In genomic region chr2L:7541047-7541726, dm6 we compare ENCODE assay signal across 1 fruit fly cellular context.
TF ChIP-seq lines count a peak whose summit lies in the region.

No protein-coding gene starts in this region.

TF ChIP-seq in whole organism, embryonic, 481 proteins besides CTCF, POLR2A, EP300 and RAD21 (continued from another document):
- TF ChIP-seq Sry-β (GFP tag; optimal IDR thresholded peaks at IDR 0.05; lab: Kevin White, UChicago) (no peak), Elba2 (GFP tag; optimal IDR thresholded peaks at IDR 0.05; lab: Kevin White, UChicago) (no peak), nom (GFP tag; optimal IDR thresholded peaks at IDR 0.05; lab: Kevin White, UChicago) (no peak), trh (GFP tag; optimal IDR thresholded peaks at IDR 0.05; lab: Kevin White, UChicago) (peak; percentile 27), fu2 (GFP tag; optimal IDR thresholded peaks at IDR 0.05; lab: Kevin White, UChicago) (no peak), dpn (GFP tag; optimal IDR thresholded peaks at IDR 0.05; lab: Kevin White, UChicago) (peak; percentile 3 to 31), Dref (GFP tag; IDR thresholded peaks at IDR 0.05; lab: Robert Waterston, UW) (no peak), ken (GFP tag; IDR thresholded peaks at IDR 0.05; lab: Robert Waterston, UW) (no peak), bbx (GFP tag; IDR thresholded peaks at IDR 0.05; lab: Robert Waterston, UW; ENCODE audit: partially characterized antibody) (no peak), CG7786 (GFP tag; optimal IDR thresholded peaks at IDR 0.05; lab: Kevin White, UChicago) (no peak), danr (GFP tag; IDR thresholded peaks at IDR 0.05; lab: Robert Waterston, UW) (no peak), Tbp (GFP tag; optimal IDR thresholded peaks at IDR 0.05; lab: Kevin White, UChicago) (no peak), run (tag; optimal IDR thresholded peaks at IDR 0.05; lab: Kevin White, UChicago) (no peak), stwl (tag; optimal IDR thresholded peaks at IDR 0.05; lab: Kevin White, UChicago) (no peak), sc (optimal IDR thresholded peaks at IDR 0.05; lab: Kevin White, UChicago) (no peak), sc (GFP tag; optimal IDR thresholded peaks at IDR 0.05; lab: Kevin White, UChicago) (no peak), cas (GFP tag; IDR thresholded peaks at IDR 0.05; lab: Robert Waterston, UW) (no peak), dati (GFP tag; IDR thresholded peaks at IDR 0.05; lab: Robert Waterston, UW) (no peak), peb (GFP tag; IDR thresholded peaks at IDR 0.05; lab: Robert Waterston, UW) (no peak), CG15696 (tag; optimal IDR thresholded peaks at IDR 0.05; lab: Kevin White, UChicago) (peak; percentile 22), CG2129 (GFP tag; IDR thresholded peaks at IDR 0.05; lab: Robert Waterston, UW; ENCODE audit: partially characterized antibody) (no peak), CG1529 (GFP tag; optimal IDR thresholded peaks at IDR 0.05; lab: Kevin White, UChicago) (no peak), fru (optimal IDR thresholded peaks at IDR 0.05; lab: Kevin White, UChicago) (no peak), odd (GFP tag; optimal IDR thresholded peaks at IDR 0.05; lab: Kevin White, UChicago) (no peak), CG17361 (GFP tag; IDR thresholded peaks at IDR 0.05; lab: Robert Waterston, UW) (peak; percentile 47; the same call in 1 of the 3 replicates), HLH3B (GFP tag; IDR thresholded peaks at IDR 0.05; lab: Robert Waterston, UW) (peak; percentile 37; the same call in 1 of the 2 replicates), NfI (GFP tag; optimal IDR thresholded peaks at IDR 0.05; lab: Kevin White, UChicago) (no peak), Deaf1 (tag; optimal IDR thresholded peaks at IDR 0.05; lab: Kevin White, UChicago) (no peak), MTF-1 (GFP tag; optimal IDR thresholded peaks at IDR 0.05; lab: Kevin White, UChicago; ENCODE audit: borderline replicate concordance) (no peak), NC2α (GFP tag; optimal IDR thresholded peaks at IDR 0.05; lab: Kevin White, UChicago) (no peak), Med (GFP tag; lab: Kevin White, UChicago) (peak; percentile 59), Trl (optimal IDR thresholded peaks at IDR 0.05; lab: Kevin White, UChicago) (no peak), Trl (GFP tag; optimal IDR thresholded peaks at IDR 0.05; lab: Kevin White, UChicago) (no peak), chm (GFP tag; IDR thresholded peaks at IDR 0.05; lab: Robert Waterston, UW) (no peak), E2f2 (GFP tag; IDR thresholded peaks at IDR 0.05; lab: Robert Waterston, UW) (no peak), btn (GFP tag; optimal IDR thresholded peaks at IDR 0.05; lab: Kevin White, UChicago) (no peak), CG12104 (GFP tag; optimal IDR thresholded peaks at IDR 0.05; lab: Kevin White, UChicago) (no peak), sens-2 (GFP tag; IDR thresholded peaks at IDR 0.05; lab: Robert Waterston, UW) (no peak), CG8924 (tag; optimal IDR thresholded peaks at IDR 0.05; lab: Kevin White, UChicago) (peak; percentile 20), phol (tag; optimal IDR thresholded peaks at IDR 0.05; lab: Kevin White, UChicago) (peak; percentile 62), CHES-1-like (GFP tag; optimal IDR thresholded peaks at IDR 0.05; lab: Kevin White, UChicago) (no peak), CG33213 (GFP tag; optimal IDR thresholded peaks at IDR 0.05; lab: Kevin White, UChicago) (peak; percentile 28), CG13775 (GFP tag; optimal IDR thresholded peaks at IDR 0.05; lab: Kevin White, UChicago) (peak; percentile 22), CG18764 (GFP tag; optimal IDR thresholded peaks at IDR 0.05; lab: Kevin White, UChicago) (no peak), ftz-f1 (GFP tag; optimal IDR thresholded peaks at IDR 0.05; lab: Kevin White, UChicago) (no peak), sim (GFP tag; IDR thresholded peaks at IDR 0.05; lab: Robert Waterston, UW) (no peak), otp (GFP tag; IDR thresholded peaks at IDR 0.05; lab: Robert Waterston, UW) (no peak), CG11456 (GFP tag; IDR thresholded peaks at IDR 0.05; lab: Robert Waterston, UW) (peak; percentile 43; the same call in 1 of the 3 replicates), Gsc (GFP tag; IDR thresholded peaks at IDR 0.05; lab: Robert Waterston, UW) (no peak), crp (GFP tag; optimal IDR thresholded peaks at IDR 0.05; lab: Kevin White, UChicago) (no peak), D19A (tag; optimal IDR thresholded peaks at IDR 0.05; lab: Kevin White, UChicago) (peak; percentile 35), CG16813 (GFP tag; IDR thresholded peaks at IDR 0.05; lab: Robert Waterston, UW; ENCODE audit: partially characterized antibody) (no peak), Ssrp (tag; optimal IDR thresholded peaks at IDR 0.05; lab: Kevin White, UChicago) (peak; percentile 47), CG11398 (GFP tag; optimal IDR thresholded peaks at IDR 0.05; lab: Kevin White, UChicago) (no peak), CG32772 (GFP tag; IDR thresholded peaks at IDR 0.05; lab: Robert Waterston, UW) (peak; percentile 22; the same call in 1 of the 2 replicates), Poxn (GFP tag; IDR thresholded peaks at IDR 0.05; lab: Robert Waterston, UW) (no peak), h (optimal IDR thresholded peaks at IDR 0.05; lab: Kevin White, UChicago) (no peak), CG4617 (GFP tag; optimal IDR thresholded peaks at IDR 0.05; lab: Kevin White, UChicago; ENCODE audit: borderline replicate concordance) (no peak), CG3163 (GFP tag; optimal IDR thresholded peaks at IDR 0.05; lab: Kevin White, UChicago) (no peak), crol (GFP tag; IDR thresholded peaks at IDR 0.05; lab: Robert Waterston, UW) (no peak), tll (GFP tag; optimal IDR thresholded peaks at IDR 0.05; lab: Kevin White, UChicago) (no peak), CG7372 (GFP tag; IDR thresholded peaks at IDR 0.05; lab: Robert Waterston, UW) (no peak), Fer2 (tag; optimal IDR thresholded peaks at IDR 0.05; lab: Kevin White, UChicago) (no peak), CG4730 (GFP tag; IDR thresholded peaks at IDR 0.05; lab: Robert Waterston, UW) (0 out of 2 replicates have a peak, but pooled peaks have one; percentile 24), CG31388 (GFP tag; optimal IDR thresholded peaks at IDR 0.05; lab: Kevin White, UChicago) (no peak), CG10654 (GFP tag; optimal IDR thresholded peaks at IDR 0.05; lab: Kevin White, UChicago) (peak; percentile 24), PHDP (tag; optimal IDR thresholded peaks at IDR 0.05; lab: Kevin White, UChicago) (peak; percentile 5), Oaz (GFP tag; IDR thresholded peaks at IDR 0.05; lab: Robert Waterston, UW) (no peak), cwo (GFP tag; optimal IDR thresholded peaks at IDR 0.05; lab: Kevin White, UChicago) (peak; percentile 5), CG1603 (tag; optimal IDR thresholded peaks at IDR 0.05; lab: Kevin White, UChicago) (peak; percentile 10), ap (GFP tag; IDR thresholded peaks at IDR 0.05; lab: Robert Waterston, UW) (no peak), dysf (GFP tag; IDR thresholded peaks at IDR 0.05; lab: Robert Waterston, UW) (peak; percentile 48; the same call in 1 of the 3 replicates), Opbp (GFP tag; IDR thresholded peaks at IDR 0.05; lab: Robert Waterston, UW; ENCODE audit: partially characterized antibody) (no peak), CG13424 (tag; optimal IDR thresholded peaks at IDR 0.05; lab: Kevin White, UChicago) (peak; percentile 48), Bgb (GFP tag; IDR thresholded peaks at IDR 0.05; lab: Robert Waterston, UW; ENCODE audit: partially characterized antibody) (no peak), corto (GFP tag; optimal IDR thresholded peaks at IDR 0.05; lab: Kevin White, UChicago) (no peak), Mes4 (GFP tag; optimal IDR thresholded peaks at IDR 0.05; lab: Kevin White, UChicago) (no peak), CG10979 (tag; optimal IDR thresholded peaks at IDR 0.05; lab: Kevin White, UChicago) (peak; percentile 53), Hr51 (GFP tag; optimal IDR thresholded peaks at IDR 0.05; lab: Kevin White, UChicago) (peak in 1 of 2 experiments; percentile 57), BEAF-32 (GFP tag; optimal IDR thresholded peaks at IDR 0.05; lab: Kevin White, UChicago) (no peak), HHEX (GFP tag; optimal IDR thresholded peaks at IDR 0.05; lab: Kevin White, UChicago) (peak; percentile 4), CG14710 (tag; optimal IDR thresholded peaks at IDR 0.05; lab: Kevin White, UChicago) (peak; percentile 40), CG11696 (GFP tag; IDR thresholded peaks at IDR 0.05; lab: Robert Waterston, UW) (no peak), klu (GFP tag; IDR thresholded peaks at IDR 0.05; lab: Robert Waterston, UW) (no peak), ind (GFP tag; optimal IDR thresholded peaks at IDR 0.05; lab: Kevin White, UChicago) (no peak), Gug (GFP tag; IDR thresholded peaks at IDR 0.05; lab: Robert Waterston, UW) (no peak), Bteb2 (GFP tag; optimal IDR thresholded peaks at IDR 0.05; lab: Kevin White, UChicago) (no peak), al (GFP tag; IDR thresholded peaks at IDR 0.05; lab: Robert Waterston, UW) (no peak), CG17359 (tag; optimal IDR thresholded peaks at IDR 0.05; lab: Kevin White, UChicago) (peak; percentile 38), slou (GFP tag; optimal IDR thresholded peaks at IDR 0.05; lab: Kevin White, UChicago) (no peak), Scr (GFP tag; IDR thresholded peaks at IDR 0.05; lab: Robert Waterston, UW; ENCODE audit: partially characterized antibody) (no peak), Xbp1 (GFP tag; optimal IDR thresholded peaks at IDR 0.05; lab: Kevin White, UChicago) (peak; percentile 43), CG6813 (GFP tag; optimal IDR thresholded peaks at IDR 0.05; lab: Kevin White, UChicago) (no peak), CG17568 (GFP tag; optimal IDR thresholded peaks at IDR 0.05; lab: Kevin White, UChicago) (no peak), CG12942 (GFP tag; optimal IDR thresholded peaks at IDR 0.05; lab: Kevin White, UChicago) (no peak), vfl (GFP tag; optimal IDR thresholded peaks at IDR 0.05; lab: Kevin White, UChicago) (no peak), CG1233 (GFP tag; optimal IDR thresholded peaks at IDR 0.05; lab: Kevin White, UChicago) (peak; percentile 3), bab2 (GFP tag; optimal IDR thresholded peaks at IDR 0.05; lab: Kevin White, UChicago) (no peak), onecut (GFP tag; IDR thresholded peaks at IDR 0.05; lab: Robert Waterston, UW) (no peak), CG1602 (GFP tag; optimal IDR thresholded peaks at IDR 0.05; lab: Kevin White, UChicago) (peak; percentile 25), schlank (tag; optimal IDR thresholded peaks at IDR 0.05; lab: Kevin White, UChicago) (no peak), CG11723 (GFP tag; optimal IDR thresholded peaks at IDR 0.05; lab: Kevin White, UChicago) (no peak), oc (tag; optimal IDR thresholded peaks at IDR 0.05; lab: Kevin White, UChicago) (no peak), Hr39 (optimal IDR thresholded peaks at IDR 0.05; lab: Kevin White, UChicago) (no peak), caup (GFP tag; optimal IDR thresholded peaks at IDR 0.05; lab: Kevin White, UChicago; ENCODE audit: severe bottlenecking) (no peak), CG11560 (tag; IDR thresholded peaks at IDR 0.05; lab: Robert Waterston, UW) (no peak), CoRest (tag; optimal IDR thresholded peaks at IDR 0.05; lab: Kevin White, UChicago) (peak; percentile 44), CG13287 (GFP tag; IDR thresholded peaks at IDR 0.05; lab: Robert Waterston, UW; ENCODE audit: partially characterized antibody) (no peak), gcm (GFP tag; optimal IDR thresholded peaks at IDR 0.05; lab: Kevin White, UChicago) (no peak), E2f1 (GFP tag; IDR thresholded peaks at IDR 0.05; lab: Robert Waterston, UW) (peak; percentile 41; the same call in 1 of the 2 replicates), vnd (GFP tag; IDR thresholded peaks at IDR 0.05; lab: Robert Waterston, UW; ENCODE audit: partially characterized antibody) (no peak), CG10267 (tag; optimal IDR thresholded peaks at IDR 0.05; lab: Kevin White, UChicago) (peak; percentile 40), mam (GFP tag; optimal IDR thresholded peaks at IDR 0.05; lab: Kevin White, UChicago) (peak; percentile 33), CG4360 (GFP tag; IDR thresholded peaks at IDR 0.05; lab: Robert Waterston, UW) (no peak), CG17829 (tag; optimal IDR thresholded peaks at IDR 0.05; lab: Kevin White, UChicago) (peak; percentile 53), CG4282 (GFP tag; optimal IDR thresholded peaks at IDR 0.05; lab: Kevin White, UChicago) (no peak), CG5953 (GFP tag; IDR thresholded peaks at IDR 0.05; lab: Robert Waterston, UW) (no peak), Dip2 (GFP tag; IDR thresholded peaks at IDR 0.05; lab: Robert Waterston, UW) (no peak), kay (GFP tag; optimal IDR thresholded peaks at IDR 0.05; lab: Kevin White, UChicago) (no peak), CG16779 (GFP tag; IDR thresholded peaks at IDR 0.05; lab: Robert Waterston, UW) (no peak), HLHmδ (GFP tag; optimal IDR thresholded peaks at IDR 0.05; lab: Kevin White, UChicago) (no peak), HmgZ (tag; optimal IDR thresholded peaks at IDR 0.05; lab: Kevin White, UChicago) (no peak), Nf-YC (tag; optimal IDR thresholded peaks at IDR 0.05; lab: Kevin White, UChicago) (no peak), z (GFP tag; IDR thresholded peaks at IDR 0.05; lab: Robert Waterston, UW) (no peak), CG7987 (GFP tag; optimal IDR thresholded peaks at IDR 0.05; lab: Kevin White, UChicago) (no peak), CG15011 (GFP tag; optimal IDR thresholded peaks at IDR 0.05; lab: Kevin White, UChicago) (no peak), CG2199 (GFP tag; IDR thresholded peaks at IDR 0.05; lab: Robert Waterston, UW) (no peak), CG16863 (GFP tag; optimal IDR thresholded peaks at IDR 0.05; lab: Kevin White, UChicago) (no peak)
